Worm (Caenorhabditis elegans) whole organism, L3 larva: Measurements from ENCODE around the gene glb-29.

Source experiments
- R02D3.7 ChIP-seq: fragments of 150-350 bp; optimal IDR thresholded peaks from 2 replicates; lab custom pipeline; 2014; ENCODE audit warnings: missing biosample characterization, missing genetic modification characterization
- ZK546.5 ChIP-seq: sonication (generic microtip); optimal IDR thresholded peaks from 2 replicates; lab custom pipeline; 2017; ENCODE audit warnings: missing biosample characterization, missing genetic modification characterization
- aly-2 ChIP-seq: fragments of 150-350 bp; optimal IDR thresholded peaks from 2 replicates; lab custom pipeline; 2014; ENCODE audit warnings: missing biosample characterization, missing genetic modification characterization
- ama-1 ChIP-seq: fragments of 150-350 bp; optimal IDR thresholded peaks from 2 replicates; lab custom pipeline; 2018
- ceh-16 ChIP-seq: sonication (generic microtip); optimal IDR thresholded peaks from 2 replicates; lab custom pipeline; 2017; ENCODE audit warnings: missing biosample characterization, missing genetic modification characterization
- ceh-28 ChIP-seq: fragments of 150-350 bp; optimal IDR thresholded peaks from 2 replicates; lab custom pipeline; 2014; ENCODE audit warnings: missing biosample characterization, missing genetic modification reagents, missing genetic modification characterization
- ceh-82 ChIP-seq: fragments of 150-350 bp; optimal IDR thresholded peaks from 2 replicates; lab custom pipeline; 2014; ENCODE audit warnings: missing biosample characterization, missing genetic modification characterization
- ceh-9 ChIP-seq: sonication (generic microtip); optimal IDR thresholded peaks from 2 replicates; lab custom pipeline; 2018; ENCODE audit warnings: missing biosample characterization, missing genetic modification characterization
- daf-12 ChIP-seq: fragments of 150-350 bp; optimal IDR thresholded peaks from 2 replicates; lab custom pipeline; 2014; ENCODE audit warnings: missing biosample characterization, missing genetic modification reagents, missing genetic modification characterization
- egl-27 ChIP-seq: sonication (generic microtip); optimal IDR thresholded peaks from 4 replicates; lab custom pipeline; 2017; ENCODE audit warnings: missing biosample characterization, missing genetic modification reagents, missing genetic modification characterization
- egl-5 ChIP-seq: fragments of 150-350 bp; optimal IDR thresholded peaks from 2 replicates; lab custom pipeline; 2017; ENCODE audit warnings: missing biosample characterization, missing genetic modification reagents, missing genetic modification characterization, inconsistent platforms
- elt-1 ChIP-seq: fragments of 150-350 bp; optimal IDR thresholded peaks from 2 replicates; lab custom pipeline; 2014; ENCODE audit warnings: missing biosample characterization, missing genetic modification characterization
- elt-2 ChIP-seq: sonication (generic microtip); optimal IDR thresholded peaks from 2 replicates; lab custom pipeline; 2016; ENCODE audit warnings: missing genetic modification reagents, mild to moderate bottlenecking, missing genetic modification characterization, missing compliant biosample characterization
- elt-3 ChIP-seq, 3 experiments: fragments of 150-350 bp in 1 of 3; sonication (generic microtip) in 2 of 3; optimal IDR thresholded peaks; 2 replicates in 2 of 3; 4 replicates in 1 of 3; lab custom pipeline; 2014 to 2017; ENCODE audit warnings: missing biosample characterization in 3 of 3, missing genetic modification characterization in 3 of 3
- eor-1 ChIP-seq, 2 experiments: fragments of 150-350 bp; optimal IDR thresholded peaks; 2 replicates each; lab custom pipeline; 2014 to 2018; ENCODE audit warnings: missing biosample characterization in 2 of 2, missing genetic modification characterization in 2 of 2
- fkh-10 ChIP-seq: sonication (generic microtip); optimal IDR thresholded peaks from 2 replicates; lab custom pipeline; 2017; ENCODE audit warnings: missing biosample characterization, missing genetic modification reagents, missing genetic modification characterization
- fkh-2 ChIP-seq: fragments of 150-350 bp; optimal IDR thresholded peaks from 2 replicates; lab custom pipeline; 2014; ENCODE audit warnings: missing biosample characterization, missing genetic modification reagents, missing genetic modification characterization
- fos-1 ChIP-seq: fragments of 150-350 bp; optimal IDR thresholded peaks from 2 replicates; lab custom pipeline; 2014; ENCODE audit warnings: missing biosample characterization, missing genetic modification characterization
- hmg-11 ChIP-seq: sonication (generic microtip); optimal IDR thresholded peaks from 2 replicates; lab custom pipeline; 2016; ENCODE audit warnings: missing genetic modification characterization, missing compliant biosample characterization
- jun-1 ChIP-seq: fragments of 150-350 bp; optimal IDR thresholded peaks from 2 replicates; lab custom pipeline; 2014; ENCODE audit warnings: missing biosample characterization, missing genetic modification reagents, missing genetic modification characterization
- lin-15B ChIP-seq: fragments of 150-350 bp; optimal IDR thresholded peaks from 2 replicates; lab custom pipeline; 2014; ENCODE audit warnings: missing biosample characterization, missing genetic modification characterization
- lin-39 ChIP-seq: fragments of 150-350 bp; optimal IDR thresholded peaks from 2 replicates; lab custom pipeline; 2018; ENCODE audit warnings: missing biosample characterization, missing genetic modification reagents, missing genetic modification characterization
- lsy-12 ChIP-seq: sonication (generic microtip); optimal IDR thresholded peaks from 2 replicates; lab custom pipeline; 2016; ENCODE audit warnings: mild to moderate bottlenecking, missing genetic modification characterization, missing compliant biosample characterization
- mml-1 ChIP-seq: fragments of 150-350 bp; sonication (generic microtip); optimal IDR thresholded peaks from 3 replicates; lab custom pipeline; 2014; ENCODE audit warnings: missing biosample characterization, missing genetic modification characterization
- nfya-1 ChIP-seq: sonication (generic microtip); optimal IDR thresholded peaks from 2 replicates; lab custom pipeline; 2017; ENCODE audit warnings: missing genetic modification characterization, mild to moderate bottlenecking, missing compliant biosample characterization, antibody characterized with exemption, moderate library complexity; ENCODE audit not compliant: insufficient read depth
- nhr-11 ChIP-seq: fragments of 150-350 bp; optimal IDR thresholded peaks from 2 replicates; lab custom pipeline; 2014; ENCODE audit warnings: missing biosample characterization, missing genetic modification characterization
- nhr-12 ChIP-seq: fragments of 150-350 bp; optimal IDR thresholded peaks from 2 replicates; lab custom pipeline; 2014; ENCODE audit warnings: missing biosample characterization, missing genetic modification characterization
- nhr-23 ChIP-seq: fragments of 150-350 bp; optimal IDR thresholded peaks from 2 replicates; lab custom pipeline; 2014; ENCODE audit warnings: missing biosample characterization, missing genetic modification reagents, missing genetic modification characterization
- nhr-237 ChIP-seq: fragments of 150-350 bp; optimal IDR thresholded peaks from 2 replicates; lab custom pipeline; 2014; ENCODE audit warnings: missing biosample characterization, missing genetic modification characterization
- nhr-25 ChIP-seq: sonication (generic microtip); optimal IDR thresholded peaks from 2 replicates; lab custom pipeline; 2017; ENCODE audit warnings: missing biosample characterization, missing genetic modification characterization
- nhr-28 ChIP-seq: fragments of 150-350 bp; optimal IDR thresholded peaks from 2 replicates; lab custom pipeline; 2014; ENCODE audit warnings: missing biosample characterization, missing genetic modification characterization
- nhr-43 ChIP-seq: sonication (generic microtip); optimal IDR thresholded peaks from 2 replicates; lab custom pipeline; 2016; ENCODE audit warnings: mild to moderate bottlenecking, missing genetic modification characterization, missing compliant biosample characterization; ENCODE audit not compliant: poor library complexity, severe bottlenecking
- nhr-67 ChIP-seq: fragments of 150-350 bp; optimal IDR thresholded peaks from 2 replicates; lab custom pipeline; 2014; ENCODE audit warnings: missing biosample characterization, missing genetic modification characterization
- nhr-76 ChIP-seq: fragments of 150-350 bp; sonication (generic microtip); optimal IDR thresholded peaks from 5 replicates; lab custom pipeline; 2014; ENCODE audit warnings: missing biosample characterization, missing genetic modification characterization
- nhr-77 ChIP-seq: fragments of 150-350 bp; optimal IDR thresholded peaks from 2 replicates; lab custom pipeline; 2014; ENCODE audit warnings: missing biosample characterization, missing genetic modification characterization
- pha-4 ChIP-seq: fragments of 150-350 bp; optimal IDR thresholded peaks from 2 replicates; lab custom pipeline; 2014; ENCODE audit warnings: missing biosample characterization, missing genetic modification reagents, missing genetic modification characterization
- pqm-1 ChIP-seq: fragments of 150-350 bp; optimal IDR thresholded peaks from 2 replicates; lab custom pipeline; 2017; ENCODE audit warnings: missing biosample characterization, missing genetic modification characterization, inconsistent platforms
- sea-2 ChIP-seq: fragments of 150-350 bp; sonication (generic microtip); optimal IDR thresholded peaks from 4 replicates; lab custom pipeline; 2014; ENCODE audit warnings: missing biosample characterization, missing genetic modification reagents, missing genetic modification characterization
- skn-1 ChIP-seq: fragments of 150-350 bp; optimal IDR thresholded peaks from 2 replicates; lab custom pipeline; 2014; ENCODE audit warnings: missing biosample characterization, missing genetic modification characterization
- snpc-4 ChIP-seq: fragments of 150-350 bp; optimal IDR thresholded peaks from 2 replicates; lab custom pipeline; 2014; ENCODE audit warnings: missing biosample characterization, missing genetic modification characterization
- tbx-2 ChIP-seq: sonication (generic microtip); optimal IDR thresholded peaks from 2 replicates; lab custom pipeline; 2016; ENCODE audit warnings: mild to moderate bottlenecking, missing genetic modification characterization, missing compliant biosample characterization
- unc-39 ChIP-seq: sonication (generic microtip); optimal IDR thresholded peaks from 4 replicates; lab custom pipeline; 2017; ENCODE audit warnings: missing biosample characterization, missing genetic modification characterization
- unc-62 ChIP-seq: fragments of 150-350 bp; sonication (generic microtip); optimal IDR thresholded peaks from 4 replicates; lab custom pipeline; 2014; ENCODE audit warnings: missing biosample characterization, missing genetic modification reagents, missing genetic modification characterization
- zag-1 ChIP-seq: fragments of 150-350 bp; optimal IDR thresholded peaks from 2 replicates; lab custom pipeline; 2014; ENCODE audit warnings: missing biosample characterization, missing genetic modification characterization
- ztf-11 ChIP-seq: fragments of 150-350 bp; optimal IDR thresholded peaks from 2 replicates; lab custom pipeline; 2014; ENCODE audit warnings: missing biosample characterization, missing genetic modification characterization
- ztf-4 ChIP-seq: fragments of 150-350 bp; optimal IDR thresholded peaks from 2 replicates; lab custom pipeline; 2014; ENCODE audit warnings: missing biosample characterization, missing genetic modification characterization

Gene glb-29

ce11 chrII:11979449-11980095 lies 29.3 kb upstream of the glb-29 start, which contains the start of the genes ash-2 and Y17G7B.20:
Gene ash-2, plus strand, starts transcription at chrII:11979838.
Gene Y17G7B.20, minus strand, starts transcription at chrII:11979844.
- TF ChIP-seq pqm-1 (tag; lab: Kevin White, UChicago) (no peak), ceh-16 (tag; lab: Kevin White, UChicago) (no peak), unc-62 (GFP tag; lab: Kevin White, UChicago) (no peak), ztf-11 (tag; lab: Kevin White, UChicago) (no peak), egl-27 (no peak), nhr-67 (tag; lab: Kevin White, UChicago) (no peak), pha-4 (peak; percentile 18), ceh-82 (tag; lab: Kevin White, UChicago) (no peak), unc-39 (no peak), daf-12 (no peak), R02D3.7 (tag; lab: Kevin White, UChicago) (no peak), lsy-12 (tag; lab: Kevin White, UChicago) (no peak), elt-3 (tag; optimal IDR thresholded peaks at IDR 0.05; lab: Kevin White, UChicago) (no peak), snpc-4 (tag; lab: Kevin White, UChicago) (peak; percentile 4), nhr-25 (tag; lab: Kevin White, UChicago) (peak; percentile 3), eor-1 (tag; optimal IDR thresholded peaks at IDR 0.05; lab: Kevin White, UChicago) (no peak), fkh-10 (GFP tag; lab: Kevin White, UChicago) (no peak), tbx-2 (no peak), ztf-4 (no peak), elt-2 (tag; lab: Kevin White, UChicago) (no peak), nhr-237 (tag; lab: Kevin White, UChicago) (no peak), nhr-77 (tag; lab: Kevin White, UChicago) (no peak), nfya-1 (tag; lab: Kevin White, UChicago) (no peak), nhr-12 (tag; lab: Kevin White, UChicago) (no peak), nhr-11 (no peak), ZK546.5 (tag; lab: Kevin White, UChicago) (no peak), zag-1 (tag; lab: Kevin White, UChicago) (no peak), fkh-2 (tag; lab: Kevin White, UChicago) (no peak), ceh-9 (tag; lab: Kevin White, UChicago) (no peak), hmg-11 (tag; lab: Kevin White, UChicago) (peak; percentile 31), fos-1 (tag; lab: Kevin White, UChicago) (no peak), aly-2 (tag; lab: Kevin White, UChicago) (no peak), skn-1 (tag; lab: Kevin White, UChicago) (no peak), nhr-23 (tag; lab: Kevin White, UChicago) (no peak), sea-2 (GFP tag; lab: Kevin White, UChicago) (no peak), nhr-76 (tag; lab: Kevin White, UChicago) (no peak), jun-1 (tag; lab: Kevin White, UChicago) (no peak), ama-1 (lab: Kevin White, UChicago) (peak; percentile 38), lin-39 (peak; percentile 33), ceh-28 (tag; lab: Kevin White, UChicago) (no peak), lin-15B (peak; percentile 21), egl-5 (tag; lab: Kevin White, UChicago) (no peak), elt-1 (no peak)

- TF ChIP-seq unc-39 (no peak), lin-15B (peak; percentile 95), nhr-11 (peak; percentile 77), nhr-77 (tag; lab: Kevin White, UChicago) (peak; percentile 67), lin-39 (peak; percentile 44), nhr-23 (tag; lab: Kevin White, UChicago) (peak; percentile 98), nfya-1 (tag; lab: Kevin White, UChicago) (peak; percentile 83), nhr-67 (tag; lab: Kevin White, UChicago) (no peak), elt-2 (tag; lab: Kevin White, UChicago) (peak; percentile 73), eor-1 (tag; optimal IDR thresholded peaks at IDR 0.05; lab: Kevin White, UChicago) (no peak), nhr-43 (tag; lab: Kevin White, UChicago) (peak; percentile 90), fkh-2 (tag; lab: Kevin White, UChicago) (no peak), ceh-28 (tag; lab: Kevin White, UChicago) (peak; percentile 86), elt-1 (no peak), aly-2 (tag; lab: Kevin White, UChicago) (no peak), lsy-12 (tag; lab: Kevin White, UChicago) (no peak), hmg-11 (tag; lab: Kevin White, UChicago) (no peak), pha-4 (peak; percentile 93), ceh-82 (tag; lab: Kevin White, UChicago) (peak; percentile 69), nhr-76 (tag; lab: Kevin White, UChicago) (no peak), nhr-25 (tag; lab: Kevin White, UChicago) (peak; percentile 69), unc-62 (GFP tag; lab: Kevin White, UChicago) (no peak), nhr-237 (tag; lab: Kevin White, UChicago) (no peak), mml-1 (tag; lab: Kevin White, UChicago) (no peak), ceh-16 (tag; lab: Kevin White, UChicago) (no peak), zag-1 (tag; lab: Kevin White, UChicago) (no peak), ztf-11 (tag; lab: Kevin White, UChicago) (no peak), ZK546.5 (tag; lab: Kevin White, UChicago) (peak; percentile 95), egl-5 (tag; lab: Kevin White, UChicago) (peak; percentile 61), daf-12 (no peak), sea-2 (GFP tag; lab: Kevin White, UChicago) (no peak), tbx-2 (peak; percentile 71), jun-1 (tag; lab: Kevin White, UChicago) (peak; percentile 74), nhr-28 (no peak), ama-1 (lab: Kevin White, UChicago) (peak; percentile 60), egl-27 (peak; percentile 30)
Observed at ce11 chrII:11980110-11980509, 28.8 kb upstream of the glb-29 start.
